Fruit fly (Drosophila melanogaster): Measurements from ENCODE around the gene CG43050.
A peak's percentile ranks its signal among the peaks of the same experiment; 100 is the strongest.

CG43050 gene

DNA sequence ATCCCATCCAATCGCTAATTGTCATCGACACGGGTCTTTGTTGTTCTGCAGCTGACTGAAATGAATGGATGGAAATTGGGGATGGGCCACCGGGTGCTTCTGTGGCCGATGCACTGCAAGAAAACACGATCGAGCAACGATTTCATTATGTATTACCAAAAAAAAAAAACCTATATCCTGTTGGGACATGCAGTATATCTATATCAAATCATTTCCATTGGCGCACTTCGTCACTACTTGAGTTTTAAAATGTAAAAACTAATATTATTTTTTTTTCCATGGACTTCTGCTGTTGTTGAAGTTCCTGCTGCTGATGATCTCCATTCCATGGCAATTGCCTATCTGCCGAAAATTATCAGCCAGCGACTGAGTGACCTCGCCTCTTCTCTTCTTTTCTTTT, 45.3 kb upstream of the CG43050 start (continued):
- TF ChIP-seq CG3995 (GFP tag; optimal IDR thresholded peaks at IDR 0.05) (no peak), CG17568 (GFP tag; optimal IDR thresholded peaks at IDR 0.05) (no peak), nerfin-2 (GFP tag; IDR thresholded peaks at IDR 0.05; ENCODE audit: partially characterized antibody) (no peak), CG12299 (tag; optimal IDR thresholded peaks at IDR 0.05) (no peak), CG9797 (GFP tag; optimal IDR thresholded peaks at IDR 0.05) (no peak), CG8388 (GFP tag; optimal IDR thresholded peaks at IDR 0.05) (peak; percentile 56), CG4360 (GFP tag; IDR thresholded peaks at IDR 0.05) (peak; percentile 45; the same call in 1 of the 2 replicates), her (GFP tag; optimal IDR thresholded peaks at IDR 0.05) (peak; percentile 12), tin (GFP tag; optimal IDR thresholded peaks at IDR 0.05) (peak; percentile 63), dpn (GFP tag; optimal IDR thresholded peaks at IDR 0.05) (peak; percentile 34 to 60), CG11695 (GFP tag; IDR thresholded peaks at IDR 0.05) (peak; percentile 65; the same call in 2 of the 3 replicates), fd3F (GFP tag; optimal IDR thresholded peaks at IDR 0.05) (no peak), B-H2 (GFP tag; optimal IDR thresholded peaks at IDR 0.05) (no peak), HLHmδ (GFP tag; optimal IDR thresholded peaks at IDR 0.05) (no peak), CG4424 (GFP tag; optimal IDR thresholded peaks at IDR 0.05) (peak; percentile 53), CG17385 (GFP tag; optimal IDR thresholded peaks at IDR 0.05) (peak; percentile 36), CG17361 (GFP tag; IDR thresholded peaks at IDR 0.05) (peak; percentile 48), CG5245 (GFP tag; optimal IDR thresholded peaks at IDR 0.05) (peak; percentile 57), fd64A (GFP tag; optimal IDR thresholded peaks at IDR 0.05) (no peak), Eip74EF (GFP tag; optimal IDR thresholded peaks at IDR 0.05) (peak in 1 of 2 experiments; percentile 17), GATAe (GFP tag; conservative IDR thresholded peaks at IDR 0.05) (no peak), Hr3 (GFP tag; optimal IDR thresholded peaks at IDR 0.05) (peak; percentile 40), Lhr (GFP tag; optimal IDR thresholded peaks at IDR 0.05) (peak; percentile 28), CG12236 (GFP tag; optimal IDR thresholded peaks at IDR 0.05) (peak; percentile 16), vvl (GFP tag; IDR thresholded peaks at IDR 0.05) (peak; percentile 89), CG14667 (GFP tag; IDR thresholded peaks at IDR 0.05) (peak; percentile 66; the same call in 1 of the 2 replicates), btn (GFP tag; optimal IDR thresholded peaks at IDR 0.05) (no peak), CG6654 (GFP tag; optimal IDR thresholded peaks at IDR 0.05) (peak; percentile 5), trem (tag; optimal IDR thresholded peaks at IDR 0.05) (no peak), CG12104 (GFP tag; optimal IDR thresholded peaks at IDR 0.05) (no peak), Scr (GFP tag; IDR thresholded peaks at IDR 0.05; ENCODE audit: partially characterized antibody) (no peak), crc (GFP tag; optimal IDR thresholded peaks at IDR 0.05) (peak; percentile 46), Doc2 (GFP tag; IDR thresholded peaks at IDR 0.05) (0 out of 2 replicates have a peak, but pooled peaks have one; percentile 35), rib (GFP tag; IDR thresholded peaks at IDR 0.05) (no peak), CG1792 (GFP tag; optimal IDR thresholded peaks at IDR 0.05) (peak; percentile 27), CG15073 (GFP tag; optimal IDR thresholded peaks at IDR 0.05) (no peak), danr (GFP tag; IDR thresholded peaks at IDR 0.05) (peak; percentile 71; the same call in 1 of the 2 replicates), Rx (GFP tag; IDR thresholded peaks at IDR 0.05) (peak; percentile 78), CG13624 (GFP tag; optimal IDR thresholded peaks at IDR 0.05) (no peak), Dref (GFP tag; IDR thresholded peaks at IDR 0.05) (no peak), bbx (GFP tag; IDR thresholded peaks at IDR 0.05; ENCODE audit: partially characterized antibody) (no peak), insv (GFP tag; optimal IDR thresholded peaks at IDR 0.05) (no peak), MTF-1 (GFP tag; optimal IDR thresholded peaks at IDR 0.05; ENCODE audit: borderline replicate concordance) (no peak), CG4404 (GFP tag; IDR thresholded peaks at IDR 0.05) (peak; percentile 47), CG8281 (tag; optimal IDR thresholded peaks at IDR 0.05) (no peak), D19B (GFP tag; optimal IDR thresholded peaks at IDR 0.05) (no peak), Xbp1 (GFP tag; optimal IDR thresholded peaks at IDR 0.05) (peak; percentile 67), tll (GFP tag; optimal IDR thresholded peaks at IDR 0.05) (no peak), grau (tag; optimal IDR thresholded peaks at IDR 0.05) (no peak), wdn (GFP tag; IDR thresholded peaks at IDR 0.05) (no peak), CG3407 (GFP tag; optimal IDR thresholded peaks at IDR 0.05) (peak; percentile 52)

Measured in whole organism, embryonic.